Fruit fly (Drosophila melanogaster) whole organism, adult: ENCODE results near the gene CG10132.

ENCODE experiments used
- CG7045 ChIP-seq: fragments of 200-800 bp; sonication (Bioruptor generic); optimal IDR thresholded peaks from 2 replicates; lab custom pipeline; 2017; ENCODE audit warnings: missing biosample characterization, mild to moderate bottlenecking, missing genetic modification characterization
- Crg-1 ChIP-seq: fragments of 200-800 bp; sonication (Bioruptor generic); optimal IDR thresholded peaks from 2 replicates; lab custom pipeline; 2016; ENCODE audit warnings: missing biosample characterization, missing genetic modification characterization
- ovo ChIP-seq: fragments of 200-800 bp; sonication (Bioruptor generic); optimal IDR thresholded peaks from 2 replicates; lab custom pipeline; 2016; ENCODE audit warnings: missing biosample characterization, missing genetic modification characterization
- pad ChIP-seq: fragments of 200-800 bp; sonication (Bioruptor generic); optimal IDR thresholded peaks from 3 replicates; lab custom pipeline; 2017; ENCODE audit warnings: missing biosample characterization, missing genetic modification characterization, mild to moderate bottlenecking, moderate library complexity, missing genetic modification reagents

dm6 chr2L:19489997-19490461, 28.6 kb upstream of the CG10132 start, which contains the start of the genes CG10194 and CG18094:
- TF ChIP-seq pad (GFP tag; lab: Kevin White, UChicago) (no peak), CG7045 (GFP tag; lab: Kevin White, UChicago) (no peak), ovo (GFP tag; lab: Kevin White, UChicago) (no peak), Crg-1 (GFP tag; lab: Kevin White, UChicago) (no peak)
